Worm (Caenorhabditis elegans) whole organism, L4 larva: ENCODE results near the gene ZK666.12.
"Not testable (repeated sequence)": the region's sequence is repeated elsewhere in the genome, so short reads cannot be mapped to it uniquely, and the experiment has no call there.

ENCODE experiments used
- F10B5.3 ChIP-seq: sonication (generic microtip); optimal IDR thresholded peaks from 2 replicates; lab custom pipeline; 2016; ENCODE audit warnings: mild to moderate bottlenecking, missing genetic modification characterization, missing compliant biosample characterization
- F37D6.2 ChIP-seq: sonication (generic microtip); optimal IDR thresholded peaks from 2 replicates; lab custom pipeline; 2016; ENCODE audit warnings: mild to moderate bottlenecking, missing genetic modification characterization, missing compliant biosample characterization
- F49E8.2 ChIP-seq: sonication (generic microtip); optimal IDR thresholded peaks from 2 replicates; lab custom pipeline; 2016; ENCODE audit warnings: missing compliant biosample characterization, mild to moderate bottlenecking, missing genetic modification characterization, borderline replicate concordance
- Y105C5A.15 ChIP-seq: fragments of 200-800 bp; sonication (Bioruptor generic); IDR thresholded peaks from 2 replicates; pipeline ENCODE4 v1.3.6; 2022; ENCODE audit warnings: missing genetic modification characterization, missing compliant biosample characterization
- Y75B8A.6 ChIP-seq: fragments of 200-800 bp; sonication (Bioruptor generic); IDR thresholded peaks from 2 replicates; pipeline ENCODE4 v1.3.6; 2022; ENCODE audit warnings: missing genetic modification reagents, missing genetic modification characterization, missing compliant biosample characterization
- ZK546.5 ChIP-seq, 2 experiments: sonication (generic microtip); optimal IDR thresholded peaks; 2 replicates each; lab custom pipeline; 2017; ENCODE audit warnings: missing biosample characterization in 2 of 2, missing genetic modification characterization in 2 of 2
- aha-1 ChIP-seq: fragments of 150-350 bp; peaks from one replicate; lab custom pipeline; 2014; ENCODE audit warnings: missing biosample characterization, missing genetic modification characterization
- arid-1 ChIP-seq: fragments of 200-800 bp; sonication (Bioruptor generic); conservative IDR thresholded peaks from 2 replicates; pipeline ENCODE4 v1.3.6; 2022; ENCODE audit warnings: missing genetic modification reagents, missing genetic modification characterization, missing compliant biosample characterization
- ceh-44 ChIP-seq: fragments of 200-800 bp; sonication (Bioruptor generic); IDR thresholded peaks from 2 replicates; pipeline ENCODE4 v1.3.6; 2022; ENCODE audit warnings: missing genetic modification reagents, missing genetic modification characterization, missing compliant biosample characterization
- ceh-82 ChIP-seq: sonication (generic microtip); optimal IDR thresholded peaks from 2 replicates; lab custom pipeline; 2017; ENCODE audit warnings: missing biosample characterization, missing genetic modification characterization
- daf-16 ChIP-seq, 3 experiments: sonication (generic microtip); optimal IDR thresholded peaks; 2 replicates each; lab custom pipeline; 2016 to 2017; ENCODE audit warnings: missing genetic modification characterization in 3 of 3, missing genetic modification reagents in 3 of 3, mild to moderate bottlenecking in 2 of 3, missing compliant biosample characterization in 2 of 3, missing biosample characterization in 1 of 3, moderate library complexity in 1 of 3
- dpl-1 ChIP-seq: fragments of 150-350 bp; optimal IDR thresholded peaks from 2 replicates; lab custom pipeline; 2014; ENCODE audit warnings: missing biosample characterization, missing genetic modification reagents, missing genetic modification characterization
- duxl-1 ChIP-seq: sonication (generic microtip); optimal IDR thresholded peaks from 2 replicates; lab custom pipeline; 2016; ENCODE audit warnings: mild to moderate bottlenecking, missing genetic modification characterization, moderate library complexity, missing compliant biosample characterization; ENCODE audit not compliant: poor library complexity
- dve-1 ChIP-seq: sonication (generic microtip); optimal IDR thresholded peaks from 2 replicates; lab custom pipeline; 2017; ENCODE audit warnings: antibody characterized with exemption, mild to moderate bottlenecking, missing genetic modification characterization, missing compliant biosample characterization; ENCODE audit not compliant: insufficient read depth
- egl-43 ChIP-seq: fragments of 200-800 bp; sonication (Bioruptor generic); IDR thresholded peaks from 2 replicates; pipeline ENCODE4 v1.3.6; 2022; ENCODE audit warnings: missing genetic modification reagents, missing genetic modification characterization, missing compliant biosample characterization
- hlh-11 ChIP-seq: fragments of 200-800 bp; sonication (Bioruptor generic); optimal IDR thresholded peaks from 2 replicates; lab custom pipeline; 2018; ENCODE audit warnings: mild to moderate bottlenecking, missing genetic modification characterization, missing compliant biosample characterization
- hlh-30 ChIP-seq: sonication (generic microtip); optimal IDR thresholded peaks from 2 replicates; lab custom pipeline; 2017; ENCODE audit warnings: antibody characterized with exemption, mild to moderate bottlenecking, missing genetic modification characterization, missing compliant biosample characterization; ENCODE audit not compliant: insufficient read depth
- hmg-1.1 ChIP-seq: fragments of 200-800 bp; sonication (Bioruptor generic); IDR thresholded peaks from 2 replicates; pipeline ENCODE4 v1.3.6; 2022; ENCODE audit warnings: missing genetic modification reagents, missing genetic modification characterization, missing compliant biosample characterization
- lin-13 ChIP-seq: fragments of 150-350 bp; optimal IDR thresholded peaks from 2 replicates; lab custom pipeline; 2014; ENCODE audit warnings: missing biosample characterization, missing genetic modification reagents, missing genetic modification characterization
- mdl-1 ChIP-seq, 2 experiments: fragments of 150-350 bp in 1 of 2; sonication (generic microtip) in 1 of 2; optimal IDR thresholded peaks; 2 replicates each; lab custom pipeline; 2014 to 2017; ENCODE audit warnings: missing biosample characterization in 2 of 2, missing genetic modification characterization in 2 of 2
- mep-1 ChIP-seq: fragments of 150-350 bp; sonication (generic microtip); optimal IDR thresholded peaks from 3 replicates; lab custom pipeline; 2014; ENCODE audit warnings: missing biosample characterization, missing genetic modification characterization
- mes-2 ChIP-seq: sonication (generic microtip); optimal IDR thresholded peaks from 2 replicates; lab custom pipeline; 2016; ENCODE audit warnings: missing genotype, mild to moderate bottlenecking, missing genetic modification characterization, missing compliant biosample characterization; ENCODE audit not compliant: poor library complexity, severe bottlenecking
- mxl-2 ChIP-seq: fragments of 200-800 bp; sonication (Bioruptor generic); conservative IDR thresholded peaks from 2 replicates; pipeline ENCODE4 v1.3.6; 2022; ENCODE audit warnings: missing genetic modification reagents, missing genetic modification characterization, missing compliant biosample characterization
- mxl-3 ChIP-seq: fragments of 200-800 bp; sonication (Bioruptor generic); optimal IDR thresholded peaks from 2 replicates; lab custom pipeline; 2018; ENCODE audit warnings: mild to moderate bottlenecking, missing genetic modification characterization, missing compliant biosample characterization
- nhr-11 ChIP-seq: fragments of 150-350 bp; optimal IDR thresholded peaks from 2 replicates; lab custom pipeline; 2014; ENCODE audit warnings: missing biosample characterization, missing genetic modification characterization
- nhr-237 ChIP-seq: sonication (generic microtip); optimal IDR thresholded peaks from 2 replicates; lab custom pipeline; 2017; ENCODE audit warnings: missing biosample characterization, missing genetic modification characterization
- nhr-28 ChIP-seq: fragments of 150-350 bp; optimal IDR thresholded peaks from 2 replicates; lab custom pipeline; 2014; ENCODE audit warnings: missing biosample characterization, missing genetic modification characterization
- nhr-48 ChIP-seq: sonication (generic microtip); optimal IDR thresholded peaks from 2 replicates; lab custom pipeline; 2016; ENCODE audit warnings: mild to moderate bottlenecking, missing genetic modification characterization, missing compliant biosample characterization
- nhr-6 ChIP-seq: fragments of 150-350 bp; optimal IDR thresholded peaks from 2 replicates; lab custom pipeline; 2014; ENCODE audit warnings: missing biosample characterization, missing genetic modification characterization
- pha-4 ChIP-seq, 2 experiments: fragments of 150-350 bp in 1 of 2; fragments of 200-800 bp in 1 of 2; sonication (Bioruptor generic) in 1 of 2; IDR thresholded peaks in 1 of 2; optimal IDR thresholded peaks in 1 of 2; 2 replicates each; pipeline versions ENCODE4 v1.3.6 to Lab custom; 2014 to 2022; ENCODE audit warnings: missing genetic modification characterization in 2 of 2, missing genetic modification reagents in 2 of 2, missing biosample characterization in 1 of 2, missing compliant biosample characterization in 1 of 2
- pqm-1 ChIP-seq: sonication (generic microtip); optimal IDR thresholded peaks from 2 replicates; lab custom pipeline; 2017; ENCODE audit warnings: missing biosample characterization, missing genetic modification characterization
- rbr-2 ChIP-seq: sonication (generic microtip); optimal IDR thresholded peaks from 2 replicates; lab custom pipeline; 2016; ENCODE audit warnings: missing genotype, missing genetic modification characterization, missing compliant biosample characterization
- saeg-2 ChIP-seq: fragments of 200-800 bp; sonication (Bioruptor generic); IDR thresholded peaks from 2 replicates; pipeline ENCODE4 v1.3.6; 2022; ENCODE audit warnings: missing genetic modification reagents, missing genetic modification characterization, missing compliant biosample characterization
- set-16 ChIP-seq: fragments of 200-800 bp; sonication (Bioruptor generic); IDR thresholded peaks from 2 replicates; pipeline ENCODE4 v1.3.6; 2022; ENCODE audit warnings: missing genetic modification reagents, missing genetic modification characterization, missing compliant biosample characterization
- unc-62 ChIP-seq, 3 experiments: fragments of 150-350 bp in 1 of 3; sonication (generic microtip); optimal IDR thresholded peaks in 2 of 3; peaks in 1 of 3; 1 replicate in 1 of 3; 2 replicates in 2 of 3; lab custom pipeline; 2014 to 2017; ENCODE audit warnings: missing biosample characterization in 3 of 3, missing genetic modification characterization in 3 of 3, missing genetic modification reagents in 3 of 3, missing genotype in 1 of 3
- vab-7 ChIP-seq: fragments of 200-800 bp; sonication (Bioruptor generic); IDR thresholded peaks from 2 replicates; pipeline ENCODE4 v1.3.6; 2022; ENCODE audit warnings: missing genetic modification reagents, missing genetic modification characterization, missing compliant biosample characterization
- zfp-2 ChIP-seq: sonication (generic microtip); optimal IDR thresholded peaks from 2 replicates; lab custom pipeline; 2016; ENCODE audit warnings: mild to moderate bottlenecking, missing genetic modification characterization, missing compliant biosample characterization
- zip-2 ChIP-seq: fragments of 150-350 bp; optimal IDR thresholded peaks from 2 replicates; lab custom pipeline; 2014; ENCODE audit warnings: missing biosample characterization, missing genetic modification characterization

Gene ZK666.12

ce11 chrII:10490329-10490728, 5.7 kb upstream of the ZK666.12 start, which contains the start of gene clec-61:
Gene clec-61 (minus strand): TSS chrII:10490537.
- peak; percentile 23 for TF ChIP-seq pqm-1
- TF ChIP-seq nhr-28 (tag; lab: Kevin White, UChicago): peak; percentile 58
- TF ChIP-seq daf-16 (GFP tag; optimal IDR thresholded peaks at IDR 0.05; lab: Kevin White, UChicago): no peak
- peak; percentile 87 for TF ChIP-seq daf-16 (tag; optimal IDR thresholded peaks at IDR 0.05; lab: Kevin White, UChicago)
- TF ChIP-seq dve-1: peak; percentile 18
- TF ChIP-seq nhr-6: no peak
- no peak for TF ChIP-seq hmg-1.1 (GFP tag; lab: Robert Waterston, UW)
- TF ChIP-seq mes-2 (tag; lab: Kevin White, UChicago): no peak
- TF ChIP-seq F37D6.2: no peak

ce11 chrII:10493034-10493433, 3.0 kb upstream of the ZK666.12 start, which contains the start of gene ZK666.8:
Gene ZK666.8 (minus strand): TSS chrII:10493134.
- TF ChIP-seq mes-2 (tag; lab: Kevin White, UChicago); saeg-2 (GFP tag; lab: Robert Waterston, UW); ceh-44 (GFP tag; lab: Robert Waterston, UW): not testable (repeated sequence)

ce11 chrII:10494467-10494866, 1.5 kb upstream of the ZK666.12 start, which contains the start of gene ZK666.14:
Gene ZK666.14 (plus strand): TSS chrII:10494767.
- TF ChIP-seq ZK546.5 (tag; optimal IDR thresholded peaks at IDR 0.05; lab: Kevin White, UChicago) (no peak), vab-7 (GFP tag; lab: Robert Waterston, UW) (no peak), dve-1 (no peak), zip-2 (tag; lab: Kevin White, UChicago) (no peak), dpl-1 (no peak), hlh-30 (tag; lab: Kevin White, UChicago) (no peak), nhr-237 (tag; lab: Kevin White, UChicago) (no peak), Y75B8A.6 (GFP tag; lab: Robert Waterston, UW) (no peak)

- TF ChIP-seq unc-62 (GFP tag; optimal IDR thresholded peaks at IDR 0.05 in 1 of 2; lab: Kevin White, UChicago): peak in 1 of 2 experiments; percentile 54
- TF ChIP-seq unc-62 (tag; optimal IDR thresholded peaks at IDR 0.05; lab: Kevin White, UChicago): no peak
- peak; percentile 19 for TF ChIP-seq nhr-28 (tag; lab: Kevin White, UChicago)
- peak; percentile 8 for TF ChIP-seq duxl-1 (tag; lab: Kevin White, UChicago)
- TF ChIP-seq F37D6.2: no peak
- no peak for TF ChIP-seq F49E8.2 (tag; lab: Kevin White, UChicago)
- peak; percentile 5 for TF ChIP-seq mep-1 (tag; lab: Kevin White, UChicago)
- no peak for TF ChIP-seq lin-13 (GFP tag; lab: Kevin White, UChicago)
- no peak for TF ChIP-seq aha-1 (tag; lab: Kevin White, UChicago)
- TF ChIP-seq hlh-11: no peak
These were observed 4.7 kb downstream of the ZK666.12 start for ce11 chrII:10500674-10501073.

ce11 chrII:10501578-10501977, 5.6 kb downstream of the ZK666.12 start:
- TF ChIP-seq mep-1 (tag; lab: Kevin White, UChicago) (peak; percentile 53), hlh-11 (peak; percentile 76), mdl-1 (tag; optimal IDR thresholded peaks at IDR 0.05; lab: Kevin White, UChicago) (peak in 1 of 2 experiments; percentile 86), daf-16 (GFP tag; optimal IDR thresholded peaks at IDR 0.05; lab: Kevin White, UChicago) (no peak), daf-16 (tag; optimal IDR thresholded peaks at IDR 0.05; lab: Kevin White, UChicago) (peak; percentile 10), F10B5.3 (tag; lab: Kevin White, UChicago) (no peak), ceh-82 (tag; lab: Kevin White, UChicago) (no peak), Y105C5A.15 (GFP tag; lab: Robert Waterston, UW) (no peak), rbr-2 (peak; percentile 33), arid-1 (no peak), set-16 (no peak), mxl-3 (GFP tag; lab: Kevin White, UChicago) (peak; percentile 91), F49E8.2 (tag; lab: Kevin White, UChicago) (no peak), duxl-1 (tag; lab: Kevin White, UChicago) (peak; percentile 36), nhr-48 (peak; percentile 29), F37D6.2 (no peak), egl-43 (GFP tag; lab: Robert Waterston, UW) (no peak), mes-2 (tag; lab: Kevin White, UChicago) (peak; percentile 54), mxl-2 (GFP tag; lab: Robert Waterston, UW) (no peak), pha-4 (GFP tag; IDR thresholded peaks at IDR 0.05; lab: Robert Waterston, UW) (no peak), pha-4 (tag; optimal IDR thresholded peaks at IDR 0.05; lab: Kevin White, UChicago) (no peak), nhr-11 (peak; percentile 79), dve-1 (no peak), hmg-1.1 (GFP tag; lab: Robert Waterston, UW) (peak; percentile 50; the same call in 1 of the 2 replicates), nhr-28 (tag; lab: Kevin White, UChicago) (peak; percentile 64), zfp-2 (tag; lab: Kevin White, UChicago) (no peak)
